Worm (Caenorhabditis elegans) whole organism, L4 larva: ENCODE results near the gene F19B2.5.

ENCODE experiments used
- R02D3.7 ChIP-seq: fragments of 150-350 bp; sonication (generic microtip); optimal IDR thresholded peaks from 3 replicates; lab custom pipeline; 2014; ENCODE audit warnings: missing biosample characterization, missing genetic modification characterization
- aha-1 ChIP-seq: fragments of 150-350 bp; peaks from one replicate; lab custom pipeline; 2014; ENCODE audit warnings: missing biosample characterization, missing genetic modification characterization
- ceh-82 ChIP-seq: sonication (generic microtip); optimal IDR thresholded peaks from 2 replicates; lab custom pipeline; 2017; ENCODE audit warnings: missing biosample characterization, missing genetic modification characterization
- egl-27 ChIP-seq: sonication (generic microtip); optimal IDR thresholded peaks from 3 replicates; lab custom pipeline; 2017; ENCODE audit warnings: missing biosample characterization, missing genetic modification reagents, missing genetic modification characterization
- fos-1 ChIP-seq: fragments of 150-350 bp; optimal IDR thresholded peaks from 2 replicates; lab custom pipeline; 2014; ENCODE audit warnings: missing biosample characterization, missing genetic modification characterization
- jun-1 ChIP-seq: fragments of 150-350 bp; optimal IDR thresholded peaks from 2 replicates; lab custom pipeline; 2014; ENCODE audit warnings: missing biosample characterization, missing genetic modification reagents, missing genetic modification characterization
- lin-39 ChIP-seq: fragments of 150-350 bp; optimal IDR thresholded peaks from 2 replicates; lab custom pipeline; 2014; ENCODE audit warnings: missing biosample characterization, missing genetic modification reagents, missing genetic modification characterization
- lir-3 ChIP-seq: sonication (generic microtip); optimal IDR thresholded peaks from 2 replicates; lab custom pipeline; 2016; ENCODE audit warnings: mild to moderate bottlenecking, missing genetic modification characterization, missing compliant biosample characterization
- nhr-237 ChIP-seq: sonication (generic microtip); optimal IDR thresholded peaks from 2 replicates; lab custom pipeline; 2017; ENCODE audit warnings: missing biosample characterization, missing genetic modification characterization
- pha-4 ChIP-seq, 2 experiments: fragments of 150-350 bp in 1 of 2; fragments of 200-800 bp in 1 of 2; sonication (Bioruptor generic) in 1 of 2; IDR thresholded peaks in 1 of 2; optimal IDR thresholded peaks in 1 of 2; 2 replicates each; pipeline versions ENCODE4 v1.3.6 to Lab custom; 2014 to 2022; ENCODE audit warnings: missing genetic modification characterization in 2 of 2, missing genetic modification reagents in 2 of 2, missing biosample characterization in 1 of 2, missing compliant biosample characterization in 1 of 2
- php-3 ChIP-seq: fragments of 200-800 bp; sonication (Bioruptor generic); IDR thresholded peaks from 2 replicates; pipeline ENCODE4 v1.3.6; 2022; ENCODE audit warnings: missing genetic modification reagents, missing genetic modification characterization, missing compliant biosample characterization
- snpc-4 ChIP-seq: fragments of 150-350 bp; optimal IDR thresholded peaks from 2 replicates; lab custom pipeline; 2014; ENCODE audit warnings: missing biosample characterization, missing genetic modification characterization
- ztf-11 ChIP-seq: fragments of 150-350 bp; optimal IDR thresholded peaks from 2 replicates; lab custom pipeline; 2014; ENCODE audit warnings: missing biosample characterization, missing genetic modification characterization
- ztf-7 ChIP-seq: fragments of 150-350 bp; optimal IDR thresholded peaks from 2 replicates; lab custom pipeline; 2014; ENCODE audit warnings: missing biosample characterization, missing genetic modification characterization

- TF ChIP-seq fos-1 (tag; lab: Kevin White, UChicago) (no peak), egl-27 (tag; lab: Kevin White, UChicago) (no peak), snpc-4 (tag; lab: Kevin White, UChicago) (no peak), php-3 (GFP tag; lab: Robert Waterston, UW) (no peak), lin-39 (tag; lab: Kevin White, UChicago) (no peak), lir-3 (no peak), aha-1 (tag; lab: Kevin White, UChicago) (no peak), nhr-237 (no peak), ceh-82 (tag; lab: Kevin White, UChicago) (no peak), pha-4 (GFP tag; IDR thresholded peaks at IDR 0.05; lab: Robert Waterston, UW) (no peak), pha-4 (tag; optimal IDR thresholded peaks at IDR 0.05; lab: Kevin White, UChicago) (no peak), ztf-7 (tag; lab: Kevin White, UChicago) (no peak), jun-1 (tag; lab: Kevin White, UChicago) (no peak), R02D3.7 (tag; lab: Kevin White, UChicago) (no peak), ztf-11 (tag; lab: Kevin White, UChicago) (no peak)
These were observed 29.2 kb downstream of the F19B2.5 start for ce11 chrV:20134797-20135196.
